Worm (Caenorhabditis elegans) whole organism, L4 larva: ENCODE data around the gene ani-3.

Experiments
- F10B5.3 ChIP-seq: sonication (generic microtip); optimal IDR thresholded peaks from 2 replicates; lab custom pipeline; 2016; ENCODE audit warnings: mild to moderate bottlenecking, missing genetic modification characterization, missing compliant biosample characterization
- Y5F2A.4 ChIP-seq: fragments of 200-800 bp; sonication (Bioruptor generic); optimal IDR thresholded peaks from 2 replicates; lab custom pipeline; 2018; ENCODE audit warnings: mild to moderate bottlenecking, missing genetic modification characterization, missing compliant biosample characterization
- aha-1 ChIP-seq: fragments of 150-350 bp; peaks from one replicate; lab custom pipeline; 2014; ENCODE audit warnings: missing biosample characterization, missing genetic modification characterization
- ama-1 ChIP-seq: fragments of 150-350 bp; optimal IDR thresholded peaks from 2 replicates; lab custom pipeline; 2014; ENCODE audit warnings: inconsistent platforms, mixed read lengths
- arid-1 ChIP-seq: fragments of 200-800 bp; sonication (Bioruptor generic); conservative IDR thresholded peaks from 2 replicates; pipeline ENCODE4 v1.3.6; 2022; ENCODE audit warnings: missing genetic modification reagents, missing genetic modification characterization, missing compliant biosample characterization
- ceh-20 ChIP-seq: fragments of 200-800 bp; sonication (Bioruptor generic); IDR thresholded peaks from 2 replicates; pipeline ENCODE4 v1.3.6; 2022; ENCODE audit warnings: missing genetic modification reagents, missing genetic modification characterization, missing compliant biosample characterization
- ceh-32 ChIP-seq: sonication (generic microtip); optimal IDR thresholded peaks from 2 replicates; lab custom pipeline; 2016; ENCODE audit warnings: mild to moderate bottlenecking, missing genetic modification characterization, missing compliant biosample characterization; ENCODE audit not compliant: poor library complexity
- ceh-62 ChIP-seq: sonication (generic microtip); optimal IDR thresholded peaks from 2 replicates; lab custom pipeline; 2017; ENCODE audit warnings: missing biosample characterization, missing genetic modification characterization
- ces-1 ChIP-seq: fragments of 150-350 bp; sonication (generic microtip); optimal IDR thresholded peaks from 4 replicates; lab custom pipeline; 2014; ENCODE audit warnings: missing biosample characterization, missing genetic modification reagents, missing genetic modification characterization
- cey-2 ChIP-seq: sonication (generic microtip); optimal IDR thresholded peaks from 3 replicates; lab custom pipeline; 2017; ENCODE audit warnings: missing genetic modification characterization, mild to moderate bottlenecking, missing compliant biosample characterization, antibody characterized with exemption, borderline replicate concordance; ENCODE audit not compliant: insufficient read depth
- daf-12 ChIP-seq: fragments of 150-350 bp; optimal IDR thresholded peaks from 2 replicates; lab custom pipeline; 2014; ENCODE audit warnings: missing biosample characterization, missing genetic modification reagents, missing genetic modification characterization
- dpl-1 ChIP-seq: fragments of 150-350 bp; optimal IDR thresholded peaks from 2 replicates; lab custom pipeline; 2014; ENCODE audit warnings: missing biosample characterization, missing genetic modification reagents, missing genetic modification characterization
- duxl-1 ChIP-seq: sonication (generic microtip); optimal IDR thresholded peaks from 2 replicates; lab custom pipeline; 2016; ENCODE audit warnings: mild to moderate bottlenecking, missing genetic modification characterization, moderate library complexity, missing compliant biosample characterization; ENCODE audit not compliant: poor library complexity
- dve-1 ChIP-seq: sonication (generic microtip); optimal IDR thresholded peaks from 2 replicates; lab custom pipeline; 2017; ENCODE audit warnings: antibody characterized with exemption, mild to moderate bottlenecking, missing genetic modification characterization, missing compliant biosample characterization; ENCODE audit not compliant: insufficient read depth
- egl-43 ChIP-seq: fragments of 200-800 bp; sonication (Bioruptor generic); IDR thresholded peaks from 2 replicates; pipeline ENCODE4 v1.3.6; 2022; ENCODE audit warnings: missing genetic modification reagents, missing genetic modification characterization, missing compliant biosample characterization
- fos-1 ChIP-seq: fragments of 150-350 bp; optimal IDR thresholded peaks from 2 replicates; lab custom pipeline; 2014; ENCODE audit warnings: missing biosample characterization, missing genetic modification characterization
- hlh-11 ChIP-seq: fragments of 200-800 bp; sonication (Bioruptor generic); optimal IDR thresholded peaks from 2 replicates; lab custom pipeline; 2018; ENCODE audit warnings: mild to moderate bottlenecking, missing genetic modification characterization, missing compliant biosample characterization
- hlh-30 ChIP-seq: sonication (generic microtip); optimal IDR thresholded peaks from 2 replicates; lab custom pipeline; 2017; ENCODE audit warnings: antibody characterized with exemption, mild to moderate bottlenecking, missing genetic modification characterization, missing compliant biosample characterization; ENCODE audit not compliant: insufficient read depth
- hmg-1.1 ChIP-seq: fragments of 200-800 bp; sonication (Bioruptor generic); IDR thresholded peaks from 2 replicates; pipeline ENCODE4 v1.3.6; 2022; ENCODE audit warnings: missing genetic modification reagents, missing genetic modification characterization, missing compliant biosample characterization
- jun-1 ChIP-seq: fragments of 150-350 bp; optimal IDR thresholded peaks from 2 replicates; lab custom pipeline; 2014; ENCODE audit warnings: missing biosample characterization, missing genetic modification reagents, missing genetic modification characterization
- lin-15B ChIP-seq: fragments of 150-350 bp; sonication (generic microtip); optimal IDR thresholded peaks from 3 replicates; lab custom pipeline; 2014; ENCODE audit warnings: missing biosample characterization, missing genetic modification characterization
- lin-29 ChIP-seq: fragments of 200-800 bp; sonication (Bioruptor generic); IDR thresholded peaks from 2 replicates; pipeline ENCODE4 v1.3.6; 2022; ENCODE audit warnings: missing genetic modification reagents, missing genetic modification characterization, missing compliant biosample characterization
- lir-3 ChIP-seq: sonication (generic microtip); optimal IDR thresholded peaks from 2 replicates; lab custom pipeline; 2016; ENCODE audit warnings: mild to moderate bottlenecking, missing genetic modification characterization, missing compliant biosample characterization
- madf-9 ChIP-seq: fragments of 200-800 bp; sonication (Bioruptor generic); conservative IDR thresholded peaks from 2 replicates; pipeline ENCODE4 v1.3.6; 2022; ENCODE audit warnings: missing genetic modification reagents, missing genetic modification characterization, missing compliant biosample characterization
- mdl-1 ChIP-seq, 2 experiments: fragments of 150-350 bp in 1 of 2; sonication (generic microtip) in 1 of 2; optimal IDR thresholded peaks; 2 replicates each; lab custom pipeline; 2014 to 2017; ENCODE audit warnings: missing biosample characterization in 2 of 2, missing genetic modification characterization in 2 of 2
- mdt-29 ChIP-seq: fragments of 200-800 bp; sonication (Bioruptor generic); IDR thresholded peaks from 2 replicates; pipeline ENCODE4 v1.3.6; 2022; ENCODE audit warnings: missing genetic modification reagents, missing genetic modification characterization, missing compliant biosample characterization
- nhr-25 ChIP-seq: sonication (generic microtip); optimal IDR thresholded peaks from 2 replicates; lab custom pipeline; 2017; ENCODE audit warnings: missing genetic modification characterization, mild to moderate bottlenecking, missing compliant biosample characterization, antibody characterized with exemption, moderate library complexity, borderline replicate concordance; ENCODE audit not compliant: insufficient read depth
- nhr-28 ChIP-seq: fragments of 150-350 bp; optimal IDR thresholded peaks from 2 replicates; lab custom pipeline; 2014; ENCODE audit warnings: missing biosample characterization, missing genetic modification characterization
- nhr-42 ChIP-seq: fragments of 200-800 bp; sonication (Bioruptor generic); IDR thresholded peaks from 2 replicates; pipeline ENCODE4 v1.3.6; 2022; ENCODE audit warnings: missing genetic modification characterization, missing compliant biosample characterization
- nhr-48 ChIP-seq: sonication (generic microtip); optimal IDR thresholded peaks from 2 replicates; lab custom pipeline; 2016; ENCODE audit warnings: mild to moderate bottlenecking, missing genetic modification characterization, missing compliant biosample characterization
- nhr-6 ChIP-seq: fragments of 150-350 bp; optimal IDR thresholded peaks from 2 replicates; lab custom pipeline; 2014; ENCODE audit warnings: missing biosample characterization, missing genetic modification characterization
- nhr-76 ChIP-seq: fragments of 150-350 bp; optimal IDR thresholded peaks from 2 replicates; lab custom pipeline; 2014; ENCODE audit warnings: missing biosample characterization, missing genetic modification characterization
- pha-4 ChIP-seq, 2 experiments: fragments of 150-350 bp in 1 of 2; fragments of 200-800 bp in 1 of 2; sonication (Bioruptor generic) in 1 of 2; IDR thresholded peaks in 1 of 2; optimal IDR thresholded peaks in 1 of 2; 2 replicates each; pipeline versions ENCODE4 v1.3.6 to Lab custom; 2014 to 2022; ENCODE audit warnings: missing genetic modification characterization in 2 of 2, missing genetic modification reagents in 2 of 2, missing biosample characterization in 1 of 2, missing compliant biosample characterization in 1 of 2
- rbr-2 ChIP-seq: sonication (generic microtip); optimal IDR thresholded peaks from 2 replicates; lab custom pipeline; 2016; ENCODE audit warnings: missing genotype, missing genetic modification characterization, missing compliant biosample characterization
- saeg-2 ChIP-seq: fragments of 200-800 bp; sonication (Bioruptor generic); IDR thresholded peaks from 2 replicates; pipeline ENCODE4 v1.3.6; 2022; ENCODE audit warnings: missing genetic modification reagents, missing genetic modification characterization, missing compliant biosample characterization
- skn-1 ChIP-seq: fragments of 150-350 bp; optimal IDR thresholded peaks from 2 replicates; lab custom pipeline; 2014; ENCODE audit warnings: missing biosample characterization, missing genetic modification characterization
- snpc-1.2 ChIP-seq: fragments of 200-800 bp; sonication (Bioruptor generic); IDR thresholded peaks from 2 replicates; pipeline ENCODE4 v1.3.6; 2022; ENCODE audit warnings: missing genetic modification reagents, missing genetic modification characterization, missing compliant biosample characterization
- spr-3 ChIP-seq: fragments of 200-800 bp; sonication (Bioruptor generic); optimal IDR thresholded peaks from 2 replicates; lab custom pipeline; 2018; ENCODE audit warnings: mild to moderate bottlenecking, missing genetic modification characterization, missing compliant biosample characterization
- tra-1 ChIP-seq: fragments of 200-800 bp; sonication (Bioruptor generic); IDR thresholded peaks from 2 replicates; pipeline ENCODE4 v1.3.6; 2022; ENCODE audit warnings: missing genetic modification reagents, missing genetic modification characterization, missing compliant biosample characterization
- unc-130 ChIP-seq: sonication (generic microtip); optimal IDR thresholded peaks from 2 replicates; lab custom pipeline; 2016; ENCODE audit warnings: missing genetic modification reagents, missing genetic modification characterization, missing compliant biosample characterization
- unc-39 ChIP-seq: sonication (generic microtip); optimal IDR thresholded peaks from 2 replicates; lab custom pipeline; 2017; ENCODE audit warnings: missing biosample characterization, missing genetic modification characterization
- unc-62 ChIP-seq, 3 experiments: fragments of 150-350 bp in 1 of 3; sonication (generic microtip); optimal IDR thresholded peaks in 2 of 3; peaks in 1 of 3; 1 replicate in 1 of 3; 2 replicates in 2 of 3; lab custom pipeline; 2014 to 2017; ENCODE audit warnings: missing biosample characterization in 3 of 3, missing genetic modification characterization in 3 of 3, missing genetic modification reagents in 3 of 3, missing genotype in 1 of 3
- zfp-2 ChIP-seq: sonication (generic microtip); optimal IDR thresholded peaks from 2 replicates; lab custom pipeline; 2016; ENCODE audit warnings: mild to moderate bottlenecking, missing genetic modification characterization, missing compliant biosample characterization
- zfp-3 ChIP-seq: fragments of 200-800 bp; sonication (Bioruptor generic); conservative IDR thresholded peaks from 2 replicates; pipeline ENCODE4 v1.3.6; 2022; ENCODE audit warnings: missing genetic modification reagents, missing genetic modification characterization, missing compliant biosample characterization
- ztf-11 ChIP-seq: fragments of 150-350 bp; optimal IDR thresholded peaks from 2 replicates; lab custom pipeline; 2014; ENCODE audit warnings: missing biosample characterization, missing genetic modification characterization

ani-3 gene

ce11 chrV:19666308-19666707, 31.2 kb upstream of the ani-3 start:
- TF ChIP-seq nhr-76 (tag; lab: Kevin White, UChicago) (no peak), arid-1 (GFP tag; lab: Robert Waterston, UW) (no peak), aha-1 (tag; lab: Kevin White, UChicago) (peak; percentile 31), nhr-6 (tag; lab: Kevin White, UChicago) (peak; percentile 5), hlh-30 (peak; percentile 80), hlh-11 (tag; lab: Kevin White, UChicago) (peak; percentile 38), snpc-1.2 (GFP tag; lab: Robert Waterston, UW) (no peak), unc-62 (GFP tag; optimal IDR thresholded peaks at IDR 0.05 in 1 of 2; lab: Kevin White, UChicago) (peak in 1 of 2 experiments; percentile 77), unc-62 (tag; optimal IDR thresholded peaks at IDR 0.05; lab: Kevin White, UChicago) (no peak), ces-1 (GFP tag; lab: Kevin White, UChicago) (no peak), lir-3 (no peak), nhr-28 (peak; percentile 49), pha-4 (GFP tag; IDR thresholded peaks at IDR 0.05; lab: Robert Waterston, UW) (no peak), pha-4 (tag; optimal IDR thresholded peaks at IDR 0.05; lab: Kevin White, UChicago) (no peak), rbr-2 (tag; lab: Kevin White, UChicago) (no peak), tra-1 (peak; percentile 63; the same call in 1 of the 2 replicates), lin-29 (GFP tag; lab: Robert Waterston, UW) (peak; percentile 62; the same call in 1 of the 2 replicates), mdl-1 (tag; optimal IDR thresholded peaks at IDR 0.05; lab: Kevin White, UChicago) (peak in 1 of 2 experiments; percentile 60), jun-1 (tag; lab: Kevin White, UChicago) (no peak), unc-39 (tag; lab: Kevin White, UChicago) (no peak), daf-12 (tag; lab: Kevin White, UChicago) (no peak), fos-1 (tag; lab: Kevin White, UChicago) (no peak), madf-9 (no peak), spr-3 (GFP tag; lab: Kevin White, UChicago) (no peak), egl-43 (no peak), nhr-25 (tag; lab: Kevin White, UChicago) (peak; percentile 12), ceh-62 (tag; lab: Kevin White, UChicago) (no peak)

ce11 chrV:19667716-19668115, 29.8 kb upstream of the ani-3 start:
- TF ChIP-seq F10B5.3 (tag; lab: Kevin White, UChicago) (no peak), unc-130 (GFP tag; lab: Kevin White, UChicago) (no peak), zfp-3 (GFP tag; lab: Robert Waterston, UW) (no peak), daf-12 (tag; lab: Kevin White, UChicago) (no peak), ceh-20 (GFP tag; lab: Robert Waterston, UW) (no peak), ceh-62 (tag; lab: Kevin White, UChicago) (no peak), mdt-29 (no peak)

- TF ChIP-seq lin-15B (tag; lab: Kevin White, UChicago) (no peak), tra-1 (no peak), ama-1 (lab: Kevin White, UChicago) (no peak), skn-1 (tag; lab: Kevin White, UChicago) (no peak), zfp-2 (tag; lab: Kevin White, UChicago) (no peak)
Observed at ce11 chrV:19668213-19668612, 29.3 kb upstream of the ani-3 start.

- TF ChIP-seq nhr-76 (tag; lab: Kevin White, UChicago) (no peak), duxl-1 (tag; lab: Kevin White, UChicago) (no peak), dpl-1 (GFP tag; lab: Kevin White, UChicago) (no peak), cey-2 (tag; lab: Kevin White, UChicago) (no peak), ama-1 (lab: Kevin White, UChicago) (no peak), ceh-32 (no peak), dve-1 (tag; lab: Kevin White, UChicago) (no peak), daf-12 (tag; lab: Kevin White, UChicago) (no peak), lin-15B (tag; lab: Kevin White, UChicago) (no peak), hmg-1.1 (no peak), saeg-2 (GFP tag; lab: Robert Waterston, UW) (no peak), Y5F2A.4 (GFP tag; lab: Kevin White, UChicago) (no peak), ztf-11 (tag; lab: Kevin White, UChicago) (no peak), nhr-48 (tag; lab: Kevin White, UChicago) (no peak), unc-39 (tag; lab: Kevin White, UChicago) (no peak), egl-43 (no peak), aha-1 (tag; lab: Kevin White, UChicago) (no peak), nhr-42 (GFP tag; lab: Robert Waterston, UW) (no peak)
Observed at ce11 chrV:19669959-19670358, 27.6 kb upstream of the ani-3 start, which contains the start of gene Y43F8C.11. Gene Y43F8C.11, plus strand, starts transcription at chrV:19670259.
